Fruit fly (Drosophila melanogaster): ENCODE results near the gene twit.

DNA sequence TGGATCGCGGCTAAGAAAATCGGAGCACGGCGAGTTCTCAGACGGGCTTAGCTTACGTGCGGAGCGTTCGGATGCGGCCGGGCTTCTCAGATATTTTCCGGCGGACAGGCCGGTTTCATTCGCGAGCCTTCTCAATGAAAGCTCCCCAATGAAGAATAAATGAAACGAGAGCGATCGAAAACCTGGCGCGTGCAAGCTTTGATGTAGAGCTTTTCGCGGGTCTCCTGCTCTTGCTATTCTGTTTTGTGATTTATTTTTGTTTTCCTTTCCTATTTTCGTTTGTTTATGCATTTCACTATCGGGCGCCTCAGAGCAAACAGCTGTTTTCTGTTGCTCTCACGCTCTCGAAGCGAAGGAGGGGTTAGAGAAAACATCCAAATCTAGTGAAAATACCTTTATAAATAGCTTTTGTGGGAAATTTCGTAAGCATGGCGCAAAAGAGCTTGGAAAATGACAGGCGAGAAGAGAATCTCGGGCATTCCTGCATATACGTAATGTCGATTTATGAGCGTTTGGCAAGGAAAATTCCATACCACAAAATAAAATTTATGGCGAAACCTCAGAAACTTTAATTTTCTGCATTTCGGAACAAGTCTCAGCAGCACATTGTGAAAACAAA is 33.6 kb downstream of the twit start:
- no peak for TF ChIP-seq CG7101 (tag; optimal IDR thresholded peaks at IDR 0.05)
- TF ChIP-seq ovo (GFP tag; optimal IDR thresholded peaks at IDR 0.05) = no peak
- peak; percentile 93 for TF ChIP-seq cic (GFP tag; optimal IDR thresholded peaks at IDR 0.05)
